Worm (Caenorhabditis elegans) whole organism, midembryonic: ENCODE data around the gene T23B7.2.
"Not testable (repeated sequence)": the region's sequence is repeated elsewhere in the genome, so short reads cannot be mapped to it uniquely, and the experiment has no call there.

ENCODE experiments used
- T22C8.4 ChIP-seq: fragments of 200-800 bp; sonication (Bioruptor generic); IDR thresholded peaks from 2 replicates; pipeline ENCODE4 v1.3.6; 2022; ENCODE audit warnings: missing genetic modification characterization, missing compliant biosample characterization
- cog-1 ChIP-seq: sonication (generic microtip); optimal IDR thresholded peaks from 2 replicates; lab custom pipeline; 2016; ENCODE audit warnings: missing genetic modification characterization, missing compliant biosample characterization
- flt-1 ChIP-seq: fragments of 200-800 bp; sonication (Bioruptor generic); IDR thresholded peaks from 2 replicates; pipeline ENCODE4 v1.3.6; 2022; ENCODE audit warnings: missing genetic modification characterization, missing compliant biosample characterization
- klf-2 ChIP-seq: fragments of 200-800 bp; sonication (Bioruptor generic); conservative IDR thresholded peaks from 2 replicates; pipeline ENCODE4 v1.3.6; 2022; ENCODE audit warnings: missing genetic modification reagents, missing genetic modification characterization, missing compliant biosample characterization
- med-1 ChIP-seq: sonication (generic microtip); optimal IDR thresholded peaks from 2 replicates; lab custom pipeline; 2017; ENCODE audit warnings: missing genetic modification characterization, mild to moderate bottlenecking, missing compliant biosample characterization, antibody characterized with exemption, missing genetic modification reagents; ENCODE audit not compliant: insufficient read depth
- ref-1 ChIP-seq: fragments of 200-800 bp; sonication (Bioruptor generic); conservative IDR thresholded peaks from 2 replicates; pipeline ENCODE4 v1.3.6; 2022; ENCODE audit warnings: missing genetic modification reagents, missing genetic modification characterization, missing compliant biosample characterization
- tab-1 ChIP-seq: fragments of 200-800 bp; sonication (Bioruptor generic); IDR thresholded peaks from 2 replicates; pipeline ENCODE4 v1.3.6; 2022; ENCODE audit warnings: missing genetic modification characterization, missing compliant biosample characterization
- ztf-23 ChIP-seq: fragments of 200-800 bp; sonication (Bioruptor generic); IDR thresholded peaks from 2 replicates; pipeline ENCODE4 v1.3.6; 2022; ENCODE audit warnings: missing genetic modification reagents, missing genetic modification characterization, missing compliant biosample characterization
- ztf-29 ChIP-seq: fragments of 200-800 bp; sonication (Bioruptor generic); IDR thresholded peaks from 2 replicates; pipeline ENCODE4 v1.3.6; 2022; ENCODE audit warnings: missing genetic modification reagents, missing genetic modification characterization, missing compliant biosample characterization

Gene T23B7.2

ce11 chrII:4860260-4860659 lies 18.2 kb upstream of the T23B7.2 start, which contains the start of the genes nspd-5 and F11G11.4:
Gene nspd-5 (minus strand): TSS chrII:4860360.
Gene F11G11.4 (plus strand): TSS chrII:4860594.
- not testable (repeated sequence) for TF ChIP-seq ztf-23 (GFP tag; lab: Robert Waterston, UW); ref-1; ztf-29 (GFP tag; lab: Robert Waterston, UW)

DNA sequence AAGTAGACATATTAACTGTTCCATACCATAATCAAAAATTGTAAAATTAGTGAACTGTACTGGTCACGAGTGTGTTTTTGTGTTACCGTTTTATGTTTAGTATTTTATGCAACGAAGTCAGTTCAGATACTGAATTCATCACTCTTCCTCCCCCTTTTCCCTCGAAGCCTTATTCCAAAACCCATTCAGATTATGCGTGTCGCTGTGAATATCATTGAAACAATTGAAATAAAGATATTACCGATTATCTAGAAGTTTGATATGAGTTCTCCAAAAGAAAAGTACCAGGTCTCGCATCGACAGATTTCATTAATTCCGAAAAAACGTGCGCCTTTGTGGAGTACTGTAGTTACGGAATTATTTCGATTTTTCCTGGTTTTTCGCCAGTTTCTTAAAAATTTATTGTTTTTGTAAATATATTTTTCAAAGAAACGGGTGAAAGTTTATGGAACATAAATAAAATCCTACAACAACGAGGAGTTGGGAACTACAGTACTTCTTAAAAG lies 16.9 kb upstream of the T23B7.2 start:
- TF ChIP-seq ref-1 (no peak), ztf-23 (GFP tag; lab: Robert Waterston, UW) (no peak), tab-1 (GFP tag; lab: Robert Waterston, UW) (no peak), flt-1 (GFP tag; lab: Robert Waterston, UW) (no peak), ztf-29 (GFP tag; lab: Robert Waterston, UW) (no peak), T22C8.4 (GFP tag; lab: Robert Waterston, UW) (no peak), klf-2 (no peak), cog-1 (tag; lab: Kevin White, UChicago) (no peak), med-1 (GFP tag; lab: Kevin White, UChicago) (no peak)

- TF ChIP-seq ref-1 = no peak
- no peak for TF ChIP-seq ztf-23 (GFP tag; lab: Robert Waterston, UW)
- no peak for TF ChIP-seq flt-1 (GFP tag; lab: Robert Waterston, UW)
- TF ChIP-seq T22C8.4 (GFP tag; lab: Robert Waterston, UW) = no peak
- no peak for TF ChIP-seq tab-1 (GFP tag; lab: Robert Waterston, UW)
- TF ChIP-seq cog-1 (tag; lab: Kevin White, UChicago) = no peak
- no peak for TF ChIP-seq klf-2
These were observed 15.9 kb upstream of the T23B7.2 start, which contains the start of gene F11G11.5 for ce11 chrII:4857873-4858364. Gene F11G11.5 (plus strand): TSS chrII:4857923.

DNA sequence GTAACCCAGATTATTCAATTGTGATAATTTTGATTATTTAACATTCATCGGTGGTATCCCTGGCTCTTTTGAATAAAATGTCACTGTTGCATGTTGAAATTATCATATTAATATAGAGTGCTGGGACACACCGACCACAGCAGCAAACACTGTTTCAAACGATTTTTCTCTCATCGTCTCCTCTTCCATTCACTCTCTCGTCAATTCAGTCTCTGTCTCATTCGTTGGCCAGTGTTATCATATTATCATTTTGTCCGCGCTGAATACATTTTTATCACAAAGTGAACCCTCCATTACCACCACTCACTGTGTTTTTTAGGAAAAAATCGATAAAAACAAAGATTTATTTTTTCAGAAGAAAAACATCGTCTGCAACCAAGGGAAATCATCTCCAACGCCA lies 15.0 kb upstream of the T23B7.2 start:
- TF ChIP-seq T22C8.4 (GFP tag; lab: Robert Waterston, UW) = 0 out of 2 replicates have a peak, but pooled peaks have one; percentile 13
- no peak for TF ChIP-seq med-1 (GFP tag; lab: Kevin White, UChicago)
- no peak for TF ChIP-seq ref-1
- TF ChIP-seq ztf-23 (GFP tag; lab: Robert Waterston, UW) = 0 out of 2 replicates have a peak, but pooled peaks have one; percentile 24
- no peak for TF ChIP-seq klf-2

DNA sequence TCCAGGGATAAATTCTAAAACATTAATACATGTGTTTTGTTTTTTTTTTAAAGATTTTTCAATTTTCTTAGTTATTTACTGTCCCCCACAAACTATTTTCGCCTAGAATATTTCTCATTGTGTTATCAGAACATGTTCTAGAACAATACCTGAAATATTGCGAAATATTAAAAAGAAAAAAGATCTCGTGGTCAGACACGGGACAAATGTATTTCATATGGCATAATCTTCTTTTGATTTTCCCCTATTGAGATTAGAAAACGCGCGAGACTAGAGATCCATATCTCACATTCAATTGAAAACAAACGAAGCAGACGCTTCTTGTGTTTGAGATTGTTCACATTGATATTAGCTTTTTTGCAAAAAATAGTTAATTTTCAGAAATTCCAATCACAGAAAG lies 14.1 kb upstream of the T23B7.2 start:
- no peak for TF ChIP-seq ztf-23 (GFP tag; lab: Robert Waterston, UW)

DNA sequence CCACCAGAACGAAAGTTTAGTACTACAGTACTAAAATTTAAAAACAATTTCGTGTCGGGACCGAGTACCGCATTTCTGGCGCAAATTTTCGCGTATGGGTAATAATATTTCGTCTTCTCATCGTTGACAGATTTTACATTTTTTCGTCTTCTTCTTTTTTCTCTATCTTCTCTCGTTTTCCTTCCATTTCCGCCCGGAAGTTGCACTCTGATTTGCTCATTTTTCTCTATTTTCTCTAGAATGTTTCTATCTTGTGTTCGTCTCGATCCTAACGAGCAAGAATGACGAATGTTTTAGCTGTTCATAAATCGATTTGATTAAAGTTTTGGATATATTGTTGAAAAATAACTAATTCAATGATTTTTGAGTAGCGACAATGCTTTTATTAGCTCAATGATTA lies 13.4 kb upstream of the T23B7.2 start:
- no peak for TF ChIP-seq ztf-23 (GFP tag; lab: Robert Waterston, UW)
- TF ChIP-seq ref-1 = no peak
- TF ChIP-seq tab-1 (GFP tag; lab: Robert Waterston, UW) = no peak
- no peak for TF ChIP-seq ztf-29 (GFP tag; lab: Robert Waterston, UW)
- no peak for TF ChIP-seq klf-2
- TF ChIP-seq med-1 (GFP tag; lab: Kevin White, UChicago) = no peak
- no peak for TF ChIP-seq T22C8.4 (GFP tag; lab: Robert Waterston, UW)
- no peak for TF ChIP-seq cog-1 (tag; lab: Kevin White, UChicago)
- no peak for TF ChIP-seq flt-1 (GFP tag; lab: Robert Waterston, UW)

ce11 chrII:4854761-4855160 lies 12.7 kb upstream of the T23B7.2 start:
- no peak for TF ChIP-seq flt-1 (GFP tag; lab: Robert Waterston, UW)

DNA sequence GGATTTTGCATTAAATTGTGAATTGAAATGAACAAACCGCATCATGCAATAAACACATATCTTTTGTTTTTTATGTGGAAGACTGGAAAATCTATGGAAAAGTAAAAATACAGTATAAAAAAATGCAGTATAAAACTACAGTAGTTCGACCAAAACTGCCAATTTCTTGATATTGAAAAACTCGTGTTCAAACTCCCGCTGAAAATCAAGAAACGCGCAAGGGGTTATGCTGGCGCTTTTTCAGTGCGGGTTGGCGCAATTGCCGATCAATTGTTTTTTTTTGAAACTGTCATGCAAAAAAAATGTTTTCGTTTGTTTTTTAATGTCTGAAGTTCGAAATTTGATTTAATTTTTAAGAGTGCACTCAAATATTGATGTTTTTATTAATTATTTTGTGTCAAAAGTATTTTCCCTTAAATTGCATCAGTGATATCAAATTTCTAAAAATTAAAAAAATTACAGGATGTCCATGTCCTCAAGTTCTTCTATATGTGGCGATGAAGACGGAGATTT lies 9.6 kb upstream of the T23B7.2 start, which contains the start of gene dnj-9:
Gene dnj-9, plus strand, starts transcription at position 463 of the 513 bp plus-strand sequence.
- TF ChIP-seq ztf-29 (GFP tag; lab: Robert Waterston, UW) (no peak), flt-1 (GFP tag; lab: Robert Waterston, UW) (peak; percentile 65; the same call in 1 of the 2 replicates), klf-2 (no peak; the same call in 1 of the 2 replicates), T22C8.4 (GFP tag; lab: Robert Waterston, UW) (peak; percentile 53; the same call in 1 of the 2 replicates), ztf-23 (GFP tag; lab: Robert Waterston, UW) (peak; percentile 79), ref-1 (no peak), med-1 (GFP tag; lab: Kevin White, UChicago) (peak; percentile 59), cog-1 (tag; lab: Kevin White, UChicago) (peak; percentile 54), tab-1 (GFP tag; lab: Robert Waterston, UW) (peak; percentile 22; the same call in 1 of the 2 replicates)

DNA sequence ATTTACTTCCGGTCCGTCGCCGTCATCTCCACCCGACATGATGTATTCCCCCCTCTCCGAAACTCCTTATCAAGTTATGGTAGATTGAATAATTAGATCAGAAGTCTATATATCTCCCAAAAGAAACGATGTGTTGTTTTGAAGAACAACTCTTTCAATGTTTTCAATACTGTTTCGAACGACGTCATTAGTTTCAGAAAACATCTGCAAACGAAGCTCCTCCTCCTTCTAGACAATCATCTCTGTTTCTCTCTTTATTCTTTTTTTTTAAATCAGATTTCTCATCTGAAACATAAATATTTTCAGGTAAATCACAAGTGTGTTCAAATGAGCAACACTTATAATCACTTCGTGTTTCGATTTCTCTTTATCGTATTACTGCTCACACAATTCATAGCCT lies 7.8 kb upstream of the T23B7.2 start, which contains the start of gene T23B7.3:
Gene T23B7.3, plus strand, starts transcription at position 301 of the 400 bp plus-strand sequence.
- TF ChIP-seq ztf-23 (GFP tag; lab: Robert Waterston, UW) (no peak), klf-2 (no peak), flt-1 (GFP tag; lab: Robert Waterston, UW) (no peak), ztf-29 (GFP tag; lab: Robert Waterston, UW) (no peak), cog-1 (tag; lab: Kevin White, UChicago) (no peak)

- TF ChIP-seq tab-1 (GFP tag; lab: Robert Waterston, UW) (no peak), flt-1 (GFP tag; lab: Robert Waterston, UW) (no peak)
These were observed 4.4 kb downstream of the T23B7.2 start, which contains the start of gene C33F10.12 for ce11 chrII:4837659-4838058. Gene C33F10.12 (minus strand): TSS chrII:4837759.
